Fruit fly (Drosophila melanogaster): Measurements from ENCODE around the gene hng3.

hng3 gene

dm6 chr3L:699368-700150 lies 55.7 kb downstream of the hng3 start (continued):
- TF ChIP-seq ss (GFP tag; optimal IDR thresholded peaks at IDR 0.05) (peak; percentile 2 to 18), CG31627 (GFP tag; optimal IDR thresholded peaks at IDR 0.05) (peak; percentile 56), CG11902 (GFP tag; optimal IDR thresholded peaks at IDR 0.05) (no peak), lz (GFP tag; optimal IDR thresholded peaks at IDR 0.05) (peak; percentile 49), Lpt (GFP tag; optimal IDR thresholded peaks at IDR 0.05) (peak; percentile 7), CG9139 (GFP tag; optimal IDR thresholded peaks at IDR 0.05) (no peak), Met (GFP tag; optimal IDR thresholded peaks at IDR 0.05) (peak; percentile 54), dac (GFP tag; optimal IDR thresholded peaks at IDR 0.05) (peak; percentile 31), CG7368 (GFP tag; optimal IDR thresholded peaks at IDR 0.05) (no peak), CG6854 (GFP tag; optimal IDR thresholded peaks at IDR 0.05) (no peak), Blimp-1 (GFP tag; optimal IDR thresholded peaks at IDR 0.05) (no peak), CG6163 (GFP tag; IDR thresholded peaks at IDR 0.05) (peak; percentile 16; the same call in 1 of the 3 replicates), fkh (GFP tag; optimal IDR thresholded peaks at IDR 0.05) (peak; percentile 80), dsx (GFP tag; optimal IDR thresholded peaks at IDR 0.05; ENCODE audit: poor library complexity, severe bottlenecking) (no peak), Ets96B (tag; optimal IDR thresholded peaks at IDR 0.05) (peak; percentile 67), CG11762 (GFP tag; optimal IDR thresholded peaks at IDR 0.05; ENCODE audit: insufficient read depth) (no peak), Sox14 (GFP tag; optimal IDR thresholded peaks at IDR 0.05) (peak; percentile 57), CG11294 (GFP tag; IDR thresholded peaks at IDR 0.05) (no peak), svp (GFP tag) (peak; percentile 30), CG10669 (GFP tag; optimal IDR thresholded peaks at IDR 0.05) (peak; percentile 55), Ets21C (GFP tag; optimal IDR thresholded peaks at IDR 0.05) (no peak), achi (GFP tag; optimal IDR thresholded peaks at IDR 0.05) (peak; percentile 51), CG8632 (GFP tag; optimal IDR thresholded peaks at IDR 0.05) (peak; percentile 38), fd59A (GFP tag; optimal IDR thresholded peaks at IDR 0.05) (peak; percentile 41), topi (GFP tag; optimal IDR thresholded peaks at IDR 0.05) (peak; percentile 46), CG1621 (tag; optimal IDR thresholded peaks at IDR 0.05) (peak; percentile 36), cyc (GFP tag; optimal IDR thresholded peaks at IDR 0.05) (peak; percentile 26), fd85E (GFP tag; optimal IDR thresholded peaks at IDR 0.05) (no peak), CG34406 (GFP tag; optimal IDR thresholded peaks at IDR 0.05) (no peak), eg (GFP tag; IDR thresholded peaks at IDR 0.05) (0 out of 3 replicates have a peak, but pooled peaks have one; percentile 6), CG32006 (GFP tag; optimal IDR thresholded peaks at IDR 0.05) (peak; percentile 77), Eip93F (GFP tag; optimal IDR thresholded peaks at IDR 0.05) (no peak)

- TF ChIP-seq fkh (GFP tag; optimal IDR thresholded peaks at IDR 0.05) (peak; percentile 47), CG3919 (GFP tag; optimal IDR thresholded peaks at IDR 0.05) (no peak), Eip78C (GFP tag) (peak; percentile 40), CG6792 (GFP tag; optimal IDR thresholded peaks at IDR 0.05) (peak; percentile 16)
Measured at dm6 chr3L:698748-699367, 56.4 kb downstream of the hng3 start, which contains the start of gene CG13894. TSS of gene CG13894 (minus strand) at chr3L:699144.

dm6 chr3L:697724-698123 lies 57.6 kb downstream of the hng3 start:
- no peak for TF ChIP-seq Ets21C (GFP tag; optimal IDR thresholded peaks at IDR 0.05)

dm6 chr3L:697055-697427 lies 58.2 kb downstream of the hng3 start:
- TF ChIP-seq CG16779 (tag; optimal IDR thresholded peaks at IDR 0.05): no peak
- no peak for TF ChIP-seq esn (GFP tag; optimal IDR thresholded peaks at IDR 0.05)
- no peak for TF ChIP-seq dac (GFP tag; optimal IDR thresholded peaks at IDR 0.05)
- TF ChIP-seq CG31627 (GFP tag; optimal IDR thresholded peaks at IDR 0.05): no peak
- no peak for TF ChIP-seq CG1621 (tag; optimal IDR thresholded peaks at IDR 0.05)
- TF ChIP-seq CG6792 (GFP tag; optimal IDR thresholded peaks at IDR 0.05): no peak
- TF ChIP-seq Blimp-1 (GFP tag; optimal IDR thresholded peaks at IDR 0.05): no peak
- no peak for TF ChIP-seq CG11902 (GFP tag; optimal IDR thresholded peaks at IDR 0.05)
- TF ChIP-seq ss (GFP tag; optimal IDR thresholded peaks at IDR 0.05): no peak
- TF ChIP-seq topi (GFP tag; optimal IDR thresholded peaks at IDR 0.05): no peak
- no peak for TF ChIP-seq acj6 (GFP tag; optimal IDR thresholded peaks at IDR 0.05)
- no peak for TF ChIP-seq CG6854 (GFP tag; optimal IDR thresholded peaks at IDR 0.05)
- no peak for TF ChIP-seq CG34406 (GFP tag; optimal IDR thresholded peaks at IDR 0.05)
- no peak for TF ChIP-seq cyc (GFP tag; optimal IDR thresholded peaks at IDR 0.05)
- TF ChIP-seq Ets96B (tag; optimal IDR thresholded peaks at IDR 0.05): no peak
- no peak for TF ChIP-seq CG11294 (GFP tag; IDR thresholded peaks at IDR 0.05)
- TF ChIP-seq CG3919 (GFP tag; optimal IDR thresholded peaks at IDR 0.05): no peak
- no peak for TF ChIP-seq salr (GFP tag; optimal IDR thresholded peaks at IDR 0.05)

Measured in whole organism, prepupa.